Worm (Caenorhabditis elegans): Measurements from ENCODE around the gene F22B3.8.

F22B3.8 gene

DNA sequence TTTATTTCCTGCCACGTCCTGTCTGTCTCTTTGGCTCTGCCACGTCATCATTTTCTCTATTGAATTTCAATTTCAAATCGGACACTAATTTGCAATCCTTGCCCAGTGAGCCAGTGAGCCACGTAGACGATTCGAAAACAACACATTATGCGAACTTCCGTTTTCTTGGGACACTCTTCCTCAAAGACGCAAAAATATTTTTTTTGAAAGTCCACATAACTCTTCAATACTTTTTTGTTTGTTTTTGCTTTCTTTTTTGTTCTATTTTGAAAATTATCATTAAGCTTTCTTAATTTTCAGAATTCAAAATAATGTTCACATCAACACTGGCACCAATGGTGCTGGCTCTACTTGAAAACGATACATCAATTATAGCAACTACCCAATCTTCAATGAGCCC is 30.5 kb downstream of the F22B3.8 start, which contains the start of gene tag-89:
Gene tag-89, plus strand, starts transcription at position 301 of the 400 bp plus-strand sequence.
- TF ChIP-seq Y79H2A.3 (GFP tag; conservative IDR thresholded peaks at IDR 0.05): no peak
- TF ChIP-seq let-607 (tag; optimal IDR thresholded peaks at IDR 0.05): no peak
- no peak for TF ChIP-seq die-1 (tag; optimal IDR thresholded peaks at IDR 0.05)
- TF ChIP-seq F55B11.4 (tag; optimal IDR thresholded peaks at IDR 0.05; ENCODE audit: borderline replicate concordance, insufficient read depth): no peak
- TF ChIP-seq tlf-1 (GFP tag; optimal IDR thresholded peaks at IDR 0.05): no peak
- no peak for TF ChIP-seq ztf-22 (GFP tag; optimal IDR thresholded peaks at IDR 0.05)
- TF ChIP-seq sdz-38 (tag; optimal IDR thresholded peaks at IDR 0.05): no peak
- no peak for TF ChIP-seq bed-2 (GFP tag; IDR thresholded peaks at IDR 0.05)
- TF ChIP-seq unc-62 (GFP tag; optimal IDR thresholded peaks at IDR 0.05): no peak
- no peak for TF ChIP-seq tbp1 (GFP tag; optimal IDR thresholded peaks at IDR 0.05)
- TF ChIP-seq pbrm-1 (GFP tag; IDR thresholded peaks at IDR 0.05): no peak
- TF ChIP-seq athp-1 (tag; optimal IDR thresholded peaks at IDR 0.05): no peak
- no peak for TF ChIP-seq chd-7 (tag; optimal IDR thresholded peaks at IDR 0.05)
- no peak for TF ChIP-seq madf-3 (GFP tag; IDR thresholded peaks at IDR 0.05)
- TF ChIP-seq B0019.2 (GFP tag; conservative IDR thresholded peaks at IDR 0.05): no peak
- no peak for TF ChIP-seq T26A5.8 (tag; optimal IDR thresholded peaks at IDR 0.05)
- no peak for TF ChIP-seq lsl-1 (GFP tag; optimal IDR thresholded peaks at IDR 0.05)

DNA sequence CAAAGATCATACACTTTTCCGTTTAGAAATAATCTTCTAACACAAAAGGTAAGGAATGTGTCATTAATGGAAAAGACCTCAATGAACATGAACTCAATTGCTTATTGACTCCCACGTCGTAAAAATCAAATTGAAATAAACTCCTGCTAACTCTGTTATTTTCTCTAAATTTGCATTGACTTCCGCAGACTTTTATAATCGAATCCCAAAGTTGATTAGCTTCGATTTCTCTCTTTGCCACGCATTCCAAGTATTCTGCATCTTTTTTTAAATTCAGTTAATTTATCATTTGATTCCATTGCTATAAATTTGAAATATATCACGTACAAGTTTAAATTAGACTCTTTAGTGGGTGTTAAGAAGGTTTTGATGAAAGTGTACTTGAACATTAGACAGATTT is 36.0 kb downstream of the F22B3.8 start:
- TF ChIP-seq T07F8.4 (tag; optimal IDR thresholded peaks at IDR 0.05): no peak
- no peak for TF ChIP-seq gei-17 (GFP tag; optimal IDR thresholded peaks at IDR 0.05)
- no peak for TF ChIP-seq ceh-58 (GFP tag; IDR thresholded peaks at IDR 0.05)
- no peak for TF ChIP-seq athp-1 (tag; optimal IDR thresholded peaks at IDR 0.05)
- TF ChIP-seq B0336.3 (GFP tag; IDR thresholded peaks at IDR 0.05): no peak
- no peak for TF ChIP-seq F39B2.1 (GFP tag; IDR thresholded peaks at IDR 0.05)
- no peak for TF ChIP-seq F57A8.1 (GFP tag; optimal IDR thresholded peaks at IDR 0.05)
- TF ChIP-seq snpc-3.4 (tag; optimal IDR thresholded peaks at IDR 0.05): no peak
- no peak for TF ChIP-seq Y56A3A.18 (GFP tag; IDR thresholded peaks at IDR 0.05)
- no peak for TF ChIP-seq efl-1 (GFP tag; optimal IDR thresholded peaks at IDR 0.05)

DNA sequence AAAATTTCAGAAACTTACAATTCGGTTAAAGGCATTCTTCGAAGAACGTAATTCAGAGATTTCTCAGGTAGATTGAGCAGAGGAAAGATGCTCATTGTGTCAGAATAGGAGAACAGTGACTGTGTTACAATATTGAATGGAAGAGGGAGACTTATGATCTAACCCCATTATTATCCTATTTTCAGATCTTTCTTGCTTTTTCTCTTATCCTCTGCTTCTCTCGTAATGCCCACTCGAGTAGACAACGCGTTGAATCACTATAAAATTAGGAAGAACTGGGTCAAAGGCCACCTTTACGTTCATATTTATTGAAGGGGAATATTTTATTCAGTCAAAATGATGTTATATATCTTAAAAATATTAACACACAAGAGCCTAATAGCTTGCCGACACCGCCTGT is 45.5 kb downstream of the F22B3.8 start, which contains the start of gene fbxb-76:
Gene fbxb-76, minus strand, starts transcription at position 101 of the 400 bp plus-strand sequence.
- TF ChIP-seq dpff-1 (tag; optimal IDR thresholded peaks at IDR 0.05): no peak
- no peak for TF ChIP-seq attf-5 (GFP tag; optimal IDR thresholded peaks at IDR 0.05)
- no peak for TF ChIP-seq F33H1.4 (GFP tag; IDR thresholded peaks at IDR 0.05)
- no peak for TF ChIP-seq lin-40 (tag; optimal IDR thresholded peaks at IDR 0.05)
- no peak for TF ChIP-seq ama-1 (optimal IDR thresholded peaks at IDR 0.05)
- TF ChIP-seq ama-1 (GFP tag; optimal IDR thresholded peaks at IDR 0.05): no peak
- no peak for TF ChIP-seq zim-3 (tag; optimal IDR thresholded peaks at IDR 0.05)
- TF ChIP-seq cebp-1 (GFP tag; IDR thresholded peaks at IDR 0.05): no peak
- no peak for TF ChIP-seq cebp-1 (tag; optimal IDR thresholded peaks at IDR 0.05)
- TF ChIP-seq nhr-27 (tag; optimal IDR thresholded peaks at IDR 0.05): no peak
- no peak for TF ChIP-seq T07F8.4 (tag; optimal IDR thresholded peaks at IDR 0.05)
- no peak for TF ChIP-seq lin-35 (GFP tag; optimal IDR thresholded peaks at IDR 0.05)
- no peak for TF ChIP-seq egrh-3 (GFP tag; IDR thresholded peaks at IDR 0.05)
- TF ChIP-seq F23B12.7 (tag; optimal IDR thresholded peaks at IDR 0.05; ENCODE audit: insufficient read depth): no peak
- TF ChIP-seq let-607 (tag; optimal IDR thresholded peaks at IDR 0.05): no peak
